Worm (Caenorhabditis elegans) whole organism, L3 larva: ENCODE measurements around the gene K11G9.5.
A peak's percentile ranks its signal among the peaks of the same experiment; 100 is the strongest.

Experiments
- aly-2 ChIP-seq: fragments of 150-350 bp; optimal IDR thresholded peaks from 2 replicates; lab custom pipeline; 2014; ENCODE audit warnings: missing biosample characterization, missing genetic modification characterization
- ama-1 ChIP-seq: fragments of 150-350 bp; optimal IDR thresholded peaks from 2 replicates; lab custom pipeline; 2018
- ceh-28 ChIP-seq: fragments of 150-350 bp; optimal IDR thresholded peaks from 2 replicates; lab custom pipeline; 2014; ENCODE audit warnings: missing biosample characterization, missing genetic modification reagents, missing genetic modification characterization
- ceh-82 ChIP-seq: fragments of 150-350 bp; optimal IDR thresholded peaks from 2 replicates; lab custom pipeline; 2014; ENCODE audit warnings: missing biosample characterization, missing genetic modification characterization
- ceh-9 ChIP-seq: sonication (generic microtip); optimal IDR thresholded peaks from 2 replicates; lab custom pipeline; 2018; ENCODE audit warnings: missing biosample characterization, missing genetic modification characterization
- daf-12 ChIP-seq: fragments of 150-350 bp; optimal IDR thresholded peaks from 2 replicates; lab custom pipeline; 2014; ENCODE audit warnings: missing biosample characterization, missing genetic modification reagents, missing genetic modification characterization
- egl-27 ChIP-seq: sonication (generic microtip); optimal IDR thresholded peaks from 4 replicates; lab custom pipeline; 2017; ENCODE audit warnings: missing biosample characterization, missing genetic modification reagents, missing genetic modification characterization
- egl-5 ChIP-seq: fragments of 150-350 bp; optimal IDR thresholded peaks from 2 replicates; lab custom pipeline; 2017; ENCODE audit warnings: missing biosample characterization, missing genetic modification reagents, missing genetic modification characterization, inconsistent platforms
- elt-1 ChIP-seq: fragments of 150-350 bp; optimal IDR thresholded peaks from 2 replicates; lab custom pipeline; 2014; ENCODE audit warnings: missing biosample characterization, missing genetic modification characterization
- elt-2 ChIP-seq: sonication (generic microtip); optimal IDR thresholded peaks from 2 replicates; lab custom pipeline; 2016; ENCODE audit warnings: missing genetic modification reagents, mild to moderate bottlenecking, missing genetic modification characterization, missing compliant biosample characterization
- elt-3 ChIP-seq, 3 experiments: fragments of 150-350 bp in 1 of 3; sonication (generic microtip) in 2 of 3; optimal IDR thresholded peaks; 2 replicates in 2 of 3; 4 replicates in 1 of 3; lab custom pipeline; 2014 to 2017; ENCODE audit warnings: missing biosample characterization in 3 of 3, missing genetic modification characterization in 3 of 3
- eor-1 ChIP-seq, 2 experiments: fragments of 150-350 bp; optimal IDR thresholded peaks; 2 replicates each; lab custom pipeline; 2014 to 2018; ENCODE audit warnings: missing biosample characterization in 2 of 2, missing genetic modification characterization in 2 of 2
- fkh-10 ChIP-seq: sonication (generic microtip); optimal IDR thresholded peaks from 2 replicates; lab custom pipeline; 2017; ENCODE audit warnings: missing biosample characterization, missing genetic modification reagents, missing genetic modification characterization
- fkh-2 ChIP-seq: fragments of 150-350 bp; optimal IDR thresholded peaks from 2 replicates; lab custom pipeline; 2014; ENCODE audit warnings: missing biosample characterization, missing genetic modification reagents, missing genetic modification characterization
- hmg-11 ChIP-seq: sonication (generic microtip); optimal IDR thresholded peaks from 2 replicates; lab custom pipeline; 2016; ENCODE audit warnings: missing genetic modification characterization, missing compliant biosample characterization
- jun-1 ChIP-seq: fragments of 150-350 bp; optimal IDR thresholded peaks from 2 replicates; lab custom pipeline; 2014; ENCODE audit warnings: missing biosample characterization, missing genetic modification reagents, missing genetic modification characterization
- lin-15B ChIP-seq: fragments of 150-350 bp; optimal IDR thresholded peaks from 2 replicates; lab custom pipeline; 2014; ENCODE audit warnings: missing biosample characterization, missing genetic modification characterization
- lin-39 ChIP-seq: fragments of 150-350 bp; optimal IDR thresholded peaks from 2 replicates; lab custom pipeline; 2018; ENCODE audit warnings: missing biosample characterization, missing genetic modification reagents, missing genetic modification characterization
- mdl-1 ChIP-seq: fragments of 150-350 bp; optimal IDR thresholded peaks from 2 replicates; lab custom pipeline; 2014; ENCODE audit warnings: missing biosample characterization, missing genetic modification characterization
- mml-1 ChIP-seq: fragments of 150-350 bp; sonication (generic microtip); optimal IDR thresholded peaks from 3 replicates; lab custom pipeline; 2014; ENCODE audit warnings: missing biosample characterization, missing genetic modification characterization
- nfya-1 ChIP-seq: sonication (generic microtip); optimal IDR thresholded peaks from 2 replicates; lab custom pipeline; 2017; ENCODE audit warnings: missing genetic modification characterization, mild to moderate bottlenecking, missing compliant biosample characterization, antibody characterized with exemption, moderate library complexity; ENCODE audit not compliant: insufficient read depth
- nhr-11 ChIP-seq: fragments of 150-350 bp; optimal IDR thresholded peaks from 2 replicates; lab custom pipeline; 2014; ENCODE audit warnings: missing biosample characterization, missing genetic modification characterization
- nhr-12 ChIP-seq: fragments of 150-350 bp; optimal IDR thresholded peaks from 2 replicates; lab custom pipeline; 2014; ENCODE audit warnings: missing biosample characterization, missing genetic modification characterization
- nhr-23 ChIP-seq: fragments of 150-350 bp; optimal IDR thresholded peaks from 2 replicates; lab custom pipeline; 2014; ENCODE audit warnings: missing biosample characterization, missing genetic modification reagents, missing genetic modification characterization
- nhr-237 ChIP-seq: fragments of 150-350 bp; optimal IDR thresholded peaks from 2 replicates; lab custom pipeline; 2014; ENCODE audit warnings: missing biosample characterization, missing genetic modification characterization
- nhr-25 ChIP-seq: sonication (generic microtip); optimal IDR thresholded peaks from 2 replicates; lab custom pipeline; 2017; ENCODE audit warnings: missing biosample characterization, missing genetic modification characterization
- nhr-28 ChIP-seq: fragments of 150-350 bp; optimal IDR thresholded peaks from 2 replicates; lab custom pipeline; 2014; ENCODE audit warnings: missing biosample characterization, missing genetic modification characterization
- nhr-43 ChIP-seq: sonication (generic microtip); optimal IDR thresholded peaks from 2 replicates; lab custom pipeline; 2016; ENCODE audit warnings: mild to moderate bottlenecking, missing genetic modification characterization, missing compliant biosample characterization; ENCODE audit not compliant: poor library complexity, severe bottlenecking
- nhr-67 ChIP-seq: fragments of 150-350 bp; optimal IDR thresholded peaks from 2 replicates; lab custom pipeline; 2014; ENCODE audit warnings: missing biosample characterization, missing genetic modification characterization
- nhr-76 ChIP-seq: fragments of 150-350 bp; sonication (generic microtip); optimal IDR thresholded peaks from 5 replicates; lab custom pipeline; 2014; ENCODE audit warnings: missing biosample characterization, missing genetic modification characterization
- nhr-77 ChIP-seq: fragments of 150-350 bp; optimal IDR thresholded peaks from 2 replicates; lab custom pipeline; 2014; ENCODE audit warnings: missing biosample characterization, missing genetic modification characterization
- pha-4 ChIP-seq: fragments of 150-350 bp; optimal IDR thresholded peaks from 2 replicates; lab custom pipeline; 2014; ENCODE audit warnings: missing biosample characterization, missing genetic modification reagents, missing genetic modification characterization
- pqm-1 ChIP-seq: fragments of 150-350 bp; optimal IDR thresholded peaks from 2 replicates; lab custom pipeline; 2017; ENCODE audit warnings: missing biosample characterization, missing genetic modification characterization, inconsistent platforms
- skn-1 ChIP-seq: fragments of 150-350 bp; optimal IDR thresholded peaks from 2 replicates; lab custom pipeline; 2014; ENCODE audit warnings: missing biosample characterization, missing genetic modification characterization
- snpc-4 ChIP-seq: fragments of 150-350 bp; optimal IDR thresholded peaks from 2 replicates; lab custom pipeline; 2014; ENCODE audit warnings: missing biosample characterization, missing genetic modification characterization
- unc-62 ChIP-seq: fragments of 150-350 bp; sonication (generic microtip); optimal IDR thresholded peaks from 4 replicates; lab custom pipeline; 2014; ENCODE audit warnings: missing biosample characterization, missing genetic modification reagents, missing genetic modification characterization
- zag-1 ChIP-seq: fragments of 150-350 bp; optimal IDR thresholded peaks from 2 replicates; lab custom pipeline; 2014; ENCODE audit warnings: missing biosample characterization, missing genetic modification characterization
- ztf-4 ChIP-seq: fragments of 150-350 bp; optimal IDR thresholded peaks from 2 replicates; lab custom pipeline; 2014; ENCODE audit warnings: missing biosample characterization, missing genetic modification characterization

Gene K11G9.5

ce11 chrV:6706771-6707170 lies 18.5 kb upstream of the K11G9.5 start, which contains the start of gene W02F12.4:
Gene W02F12.4, minus strand, starts transcription at chrV:6706934.
- TF ChIP-seq ceh-28 (tag; lab: Kevin White, UChicago) = peak; percentile 46
- no peak for TF ChIP-seq nhr-237
- no peak for TF ChIP-seq lin-39 (tag; lab: Kevin White, UChicago)
- TF ChIP-seq pqm-1 (tag; lab: Kevin White, UChicago) = peak; percentile 65
- peak; percentile 88 for TF ChIP-seq elt-2 (tag; lab: Kevin White, UChicago)
- TF ChIP-seq nhr-25 (tag; lab: Kevin White, UChicago) = peak; percentile 61
- TF ChIP-seq elt-3 (tag; optimal IDR thresholded peaks at IDR 0.05; lab: Kevin White, UChicago) = peak in 2 of 3 experiments; percentile 4 to 71
- no peak for TF ChIP-seq aly-2 (tag; lab: Kevin White, UChicago)
- no peak for TF ChIP-seq pha-4
- TF ChIP-seq ztf-4 (tag; lab: Kevin White, UChicago) = no peak

- TF ChIP-seq nhr-28 (no peak), nhr-237 (no peak), fkh-10 (GFP tag; lab: Kevin White, UChicago) (no peak), lin-39 (tag; lab: Kevin White, UChicago) (no peak), nhr-76 (no peak), nhr-43 (tag; lab: Kevin White, UChicago) (no peak), egl-27 (tag; lab: Kevin White, UChicago) (no peak), elt-2 (tag; lab: Kevin White, UChicago) (no peak), nhr-12 (tag; lab: Kevin White, UChicago) (no peak), snpc-4 (no peak), unc-62 (GFP tag; lab: Kevin White, UChicago) (no peak), nfya-1 (no peak), daf-12 (tag; lab: Kevin White, UChicago) (no peak), nhr-11 (tag; lab: Kevin White, UChicago) (no peak), mdl-1 (tag; lab: Kevin White, UChicago) (no peak), fkh-2 (no peak), eor-1 (tag; optimal IDR thresholded peaks at IDR 0.05; lab: Kevin White, UChicago) (no peak), nhr-23 (tag; lab: Kevin White, UChicago) (no peak), ceh-9 (tag; lab: Kevin White, UChicago) (no peak), lin-15B (tag; lab: Kevin White, UChicago) (no peak)
These were observed 17.1 kb upstream of the K11G9.5 start for ce11 chrV:6705367-6705766.

DNA sequence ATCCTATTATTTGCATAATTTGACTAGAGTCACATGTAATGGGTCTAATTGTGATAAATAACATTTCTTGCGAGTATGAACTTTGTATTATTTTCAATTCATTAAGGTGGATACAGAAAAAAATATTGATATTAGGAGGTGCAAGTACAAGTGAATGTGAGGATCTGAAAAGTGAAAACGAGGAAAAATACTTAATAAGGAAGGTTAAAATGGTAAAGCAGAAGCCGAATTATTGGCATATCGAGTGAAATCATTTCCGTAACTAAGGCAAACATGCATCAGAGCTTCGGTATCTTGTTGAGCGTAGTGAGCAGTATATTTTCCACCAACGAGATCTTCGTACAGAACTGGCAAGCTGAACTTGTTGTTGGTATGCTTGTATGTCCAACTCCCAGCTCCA lies 16.2 kb upstream of the K11G9.5 start:
- TF ChIP-seq nhr-28 (no peak), daf-12 (tag; lab: Kevin White, UChicago) (no peak), nhr-67 (tag; lab: Kevin White, UChicago) (no peak), egl-27 (tag; lab: Kevin White, UChicago) (no peak), elt-2 (tag; lab: Kevin White, UChicago) (no peak), nhr-77 (tag; lab: Kevin White, UChicago) (no peak), pha-4 (no peak), elt-1 (no peak), ceh-82 (tag; lab: Kevin White, UChicago) (no peak), skn-1 (tag; lab: Kevin White, UChicago) (no peak), egl-5 (tag; lab: Kevin White, UChicago) (no peak), lin-39 (tag; lab: Kevin White, UChicago) (no peak), nhr-237 (no peak), ceh-28 (tag; lab: Kevin White, UChicago) (no peak), ama-1 (lab: Kevin White, UChicago) (no peak), mml-1 (no peak), nhr-11 (tag; lab: Kevin White, UChicago) (no peak), jun-1 (no peak), fkh-10 (GFP tag; lab: Kevin White, UChicago) (no peak), unc-62 (GFP tag; lab: Kevin White, UChicago) (no peak)

DNA sequence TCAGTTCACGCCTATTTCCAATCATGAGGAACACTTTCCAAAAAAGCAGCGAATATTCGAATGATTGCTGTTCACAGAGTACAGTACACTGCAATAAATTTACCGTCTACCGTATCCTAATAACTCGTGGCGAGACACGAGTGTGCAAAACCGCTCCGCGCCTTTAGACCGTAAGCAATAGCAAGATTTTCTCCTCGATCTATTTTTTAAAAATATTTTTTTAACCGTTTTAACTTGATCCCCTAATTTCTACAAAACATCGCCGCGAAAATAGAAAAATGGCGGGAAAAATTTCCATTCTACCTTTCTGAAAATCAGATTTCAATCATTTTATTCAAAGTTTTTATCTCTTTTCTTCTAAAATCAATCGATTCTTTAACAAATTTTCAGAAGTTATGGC lies 14.4 kb upstream of the K11G9.5 start, which contains the start of gene era-1:
TSS of gene era-1 (plus strand) at position 366 of the 400 bp plus-strand sequence.
- TF ChIP-seq unc-62 (GFP tag; lab: Kevin White, UChicago) (no peak), zag-1 (tag; lab: Kevin White, UChicago) (no peak), nhr-28 (no peak), nfya-1 (no peak), skn-1 (tag; lab: Kevin White, UChicago) (no peak), ama-1 (lab: Kevin White, UChicago) (no peak), nhr-43 (tag; lab: Kevin White, UChicago) (no peak), nhr-25 (tag; lab: Kevin White, UChicago) (no peak), nhr-76 (no peak), pha-4 (no peak), mdl-1 (tag; lab: Kevin White, UChicago) (no peak), ztf-4 (tag; lab: Kevin White, UChicago) (no peak), hmg-11 (no peak), elt-2 (tag; lab: Kevin White, UChicago) (no peak)
